Fruit fly (Drosophila melanogaster) whole organism, embryonic: ENCODE results near the gene CG31495.

Source experiments
- Ada2b ChIP-seq: fragments of 200-800 bp; sonication (Bioruptor generic); IDR thresholded peaks from 2 replicates; pipeline ENCODE4 v1.3.6; 2022; ENCODE audit warnings: missing biosample characterization, missing genetic modification characterization
- Aef1 ChIP-seq: fragments of 200-800 bp; sonication (Bioruptor generic); IDR thresholded peaks from 3 replicates; pipeline ENCODE4 v1.3.6; 2022; ENCODE audit warnings: missing biosample characterization, missing genetic modification characterization
- Asciz ChIP-seq: fragments of 200-800 bp; sonication (Bioruptor generic); optimal IDR thresholded peaks from 2 replicates; lab custom pipeline; 2017; ENCODE audit warnings: missing biosample characterization, mild to moderate bottlenecking, missing genetic modification characterization, missing genetic modification reagents
- Atf6 ChIP-seq: fragments of 200-800 bp; sonication (Bioruptor generic); IDR thresholded peaks from 2 replicates; pipeline ENCODE4 v1.3.6; 2022; ENCODE audit warnings: missing biosample characterization, missing genetic modification characterization
- CG10462 ChIP-seq: fragments of 200-800 bp; sonication (Bioruptor generic); optimal IDR thresholded peaks from 2 replicates; lab custom pipeline; 2016; ENCODE audit warnings: missing biosample characterization, missing genetic modification characterization
- CG10565 ChIP-seq: fragments of 200-800 bp; sonication (Bioruptor generic); optimal IDR thresholded peaks from 3 replicates; lab custom pipeline; 2016; ENCODE audit warnings: missing biosample characterization, mild to moderate bottlenecking, missing genetic modification characterization
- CG11247 ChIP-seq: fragments of 200-800 bp; sonication (Bioruptor generic); IDR thresholded peaks from 2 replicates; pipeline ENCODE4 v1.3.6; 2022; ENCODE audit warnings: missing biosample characterization, missing genetic modification characterization
- CG11696 ChIP-seq: fragments of 200-800 bp; sonication (Bioruptor generic); IDR thresholded peaks from 2 replicates; pipeline ENCODE4 v1.3.6; 2022; ENCODE audit warnings: missing biosample characterization, missing genetic modification characterization
- CG12155 ChIP-seq: fragments of 200-800 bp; sonication (Bioruptor generic); optimal IDR thresholded peaks from 3 replicates; lab custom pipeline; 2016; ENCODE audit warnings: missing biosample characterization, missing genetic modification characterization
- CG12744 ChIP-seq: fragments of 200-800 bp; sonication (Bioruptor generic); optimal IDR thresholded peaks from 2 replicates; lab custom pipeline; 2016; ENCODE audit warnings: missing biosample characterization, missing genetic modification characterization
- CG13296 ChIP-seq: fragments of 200-800 bp; sonication (Bioruptor generic); optimal IDR thresholded peaks from 3 replicates; lab custom pipeline; 2018; ENCODE audit warnings: missing biosample characterization, mild to moderate bottlenecking, missing genetic modification characterization
- CG13775 ChIP-seq: fragments of 200-800 bp; sonication (Bioruptor generic); optimal IDR thresholded peaks from 3 replicates; lab custom pipeline; 2017; ENCODE audit warnings: missing biosample characterization, mild to moderate bottlenecking, missing genetic modification characterization
- CG13894 ChIP-seq: fragments of 200-800 bp; sonication (Bioruptor generic); optimal IDR thresholded peaks from 3 replicates; lab custom pipeline; 2018; ENCODE audit warnings: missing biosample characterization, mild to moderate bottlenecking, missing genetic modification characterization, moderate library complexity
- CG14441 ChIP-seq: fragments of 200-800 bp; sonication (Bioruptor generic); IDR thresholded peaks from 2 replicates; pipeline ENCODE4 v1.3.6; 2022; ENCODE audit warnings: missing biosample characterization, missing genetic modification characterization
- CG14667 ChIP-seq: fragments of 200-800 bp; sonication (Bioruptor generic); IDR thresholded peaks from 2 replicates; pipeline ENCODE4 v1.3.6; 2022; ENCODE audit warnings: missing biosample characterization, missing genetic modification characterization
- CG17361 ChIP-seq: fragments of 200-800 bp; sonication (Bioruptor generic); IDR thresholded peaks from 3 replicates; pipeline ENCODE4 v1.3.6; 2022; ENCODE audit warnings: missing biosample characterization, missing genetic modification characterization
- CG17912 ChIP-seq: fragments of 200-800 bp; sonication (Bioruptor generic); optimal IDR thresholded peaks from 2 replicates; lab custom pipeline; 2018; ENCODE audit warnings: missing biosample characterization, mild to moderate bottlenecking, missing genetic modification characterization
- CG1792 ChIP-seq: fragments of 200-800 bp; sonication (Bioruptor generic); optimal IDR thresholded peaks from 2 replicates; lab custom pipeline; 2016; ENCODE audit warnings: missing biosample characterization, missing genetic modification characterization
- CG2116 ChIP-seq: fragments of 200-800 bp; sonication (Bioruptor generic); optimal IDR thresholded peaks from 3 replicates; lab custom pipeline; 2018; ENCODE audit warnings: missing biosample characterization, mild to moderate bottlenecking, missing genetic modification characterization
- CG33213 ChIP-seq: fragments of 200-800 bp; sonication (Bioruptor generic); optimal IDR thresholded peaks from 3 replicates; lab custom pipeline; 2016; ENCODE audit warnings: missing biosample characterization, missing genetic modification characterization
- CG42726 ChIP-seq: fragments of 200-800 bp; sonication (Bioruptor generic); IDR thresholded peaks from 2 replicates; pipeline ENCODE4 v1.3.6; 2022; ENCODE audit warnings: missing biosample characterization, missing genetic modification characterization; ENCODE audit not compliant: partially characterized antibody
- CG4282 ChIP-seq: fragments of 200-800 bp; sonication (Bioruptor generic); optimal IDR thresholded peaks from 2 replicates; lab custom pipeline; 2016; ENCODE audit warnings: missing biosample characterization, missing genetic modification characterization
- CG9876 ChIP-seq: fragments of 200-800 bp; sonication (Bioruptor generic); optimal IDR thresholded peaks from 2 replicates; lab custom pipeline; 2016; ENCODE audit warnings: missing biosample characterization, missing genetic modification characterization
- D19A ChIP-seq: fragments of 200-800 bp; optimal IDR thresholded peaks from 3 replicates; lab custom pipeline; 2019; ENCODE audit warnings: missing biosample characterization, mild to moderate bottlenecking, missing genetic modification characterization, moderate library complexity
- E2f2 ChIP-seq: fragments of 200-800 bp; sonication (Bioruptor generic); IDR thresholded peaks from 2 replicates; pipeline ENCODE4 v1.3.6; 2022; ENCODE audit warnings: missing biosample characterization, missing genetic modification characterization
- Hr39 ChIP-seq: fragments of >200 bp; optimal IDR thresholded peaks from 2 replicates; lab custom pipeline; 2017
- NfI ChIP-seq: fragments of 200-800 bp; sonication (Bioruptor generic); optimal IDR thresholded peaks from 3 replicates; lab custom pipeline; 2018; ENCODE audit warnings: missing biosample characterization, mild to moderate bottlenecking, missing genetic modification characterization, moderate library complexity
- Oli ChIP-seq: fragments of 200-800 bp; sonication (Bioruptor generic); optimal IDR thresholded peaks from 2 replicates; lab custom pipeline; 2018; ENCODE audit warnings: missing biosample characterization, mild to moderate bottlenecking, missing genetic modification characterization, moderate library complexity
- Pdp1 ChIP-seq, 2 experiments: fragments of 200-800 bp; sonication (Bioruptor generic); optimal IDR thresholded peaks; 3 replicates each; lab custom pipeline; 2016; ENCODE audit warnings: missing biosample characterization in 2 of 2, missing genetic modification characterization in 2 of 2, mild to moderate bottlenecking in 1 of 2, moderate library complexity in 1 of 2
- Ptx1 ChIP-seq: fragments of 200-800 bp; sonication (Bioruptor generic); IDR thresholded peaks from 2 replicates; pipeline ENCODE4 v1.3.6; 2022; ENCODE audit warnings: missing biosample characterization, missing genetic modification characterization
- Rfx ChIP-seq: fragments of 200-800 bp; sonication (Bioruptor generic); IDR thresholded peaks from 2 replicates; pipeline ENCODE4 v1.3.6; 2022; ENCODE audit warnings: missing biosample characterization, missing genetic modification characterization
- Side ChIP-seq: fragments of 200-800 bp; sonication (Bioruptor generic); optimal IDR thresholded peaks from 2 replicates; lab custom pipeline; 2016; ENCODE audit warnings: missing biosample characterization, missing genetic modification characterization
- Trl ChIP-seq, 3 experiments: fragments of >200 bp in 2 of 3; fragments of 200-800 bp in 1 of 3; sonication (Bioruptor generic) in 1 of 3; optimal IDR thresholded peaks; 2 replicates in 1 of 3; 3 replicates in 2 of 3; lab custom pipeline; 2016 to 2017; ENCODE audit warnings: missing biosample characterization in 1 of 3, missing genetic modification characterization in 1 of 3
- chinmo ChIP-seq: fragments of 200-800 bp; sonication (Bioruptor generic); IDR thresholded peaks from 4 replicates; pipeline ENCODE4 v1.3.6; 2022; ENCODE audit warnings: missing biosample characterization, missing genetic modification characterization; ENCODE audit not compliant: partially characterized antibody
- ci ChIP-seq: fragments of 200-800 bp; sonication (Bioruptor generic); IDR thresholded peaks from 3 replicates; pipeline ENCODE4 v1.3.6; 2022; ENCODE audit warnings: missing biosample characterization, missing genetic modification characterization
- crc ChIP-seq: fragments of 200-800 bp; sonication (Bioruptor generic); optimal IDR thresholded peaks from 2 replicates; lab custom pipeline; 2016; ENCODE audit warnings: missing biosample characterization, missing genetic modification characterization
- dimm ChIP-seq: fragments of 200-800 bp; sonication (Bioruptor generic); IDR thresholded peaks from 2 replicates; pipeline ENCODE4 v1.3.6; 2022; ENCODE audit warnings: missing biosample characterization, missing genetic modification characterization
- ewg ChIP-seq: fragments of 200-800 bp; sonication (Bioruptor generic); optimal IDR thresholded peaks from 3 replicates; lab custom pipeline; 2017; ENCODE audit warnings: mild to moderate bottlenecking, missing biosample characterization, missing genetic modification reagents, missing genetic modification characterization
- exex ChIP-seq: fragments of 200-800 bp; sonication (Bioruptor generic); optimal IDR thresholded peaks from 4 replicates; lab custom pipeline; 2018; ENCODE audit warnings: missing biosample characterization, mild to moderate bottlenecking, missing genetic modification characterization, moderate library complexity
- hkb ChIP-seq, 2 experiments: fragments of 200-800 bp in 1 of 2; fragments of >200 bp in 1 of 2; sonication (Bioruptor generic) in 1 of 2; IDR thresholded peaks in 1 of 2; optimal IDR thresholded peaks in 1 of 2; 2 replicates each; pipeline versions ENCODE4 v1.3.6 to Lab custom; 2017 to 2022; ENCODE audit warnings: missing biosample characterization in 1 of 2, missing genetic modification characterization in 1 of 2
- mirr ChIP-seq: fragments of 200-800 bp; sonication (Bioruptor generic); optimal IDR thresholded peaks from 3 replicates; lab custom pipeline; 2018; ENCODE audit warnings: missing biosample characterization, mild to moderate bottlenecking, missing genetic modification characterization
- nerfin-2 ChIP-seq: fragments of 200-800 bp; sonication (Bioruptor generic); IDR thresholded peaks from 2 replicates; pipeline ENCODE4 v1.3.6; 2022; ENCODE audit warnings: missing biosample characterization, missing genetic modification characterization; ENCODE audit not compliant: partially characterized antibody
- pum ChIP-seq: fragments of 200-800 bp; sonication (Bioruptor generic); optimal IDR thresholded peaks from 2 replicates; lab custom pipeline; 2016; ENCODE audit warnings: missing biosample characterization, missing genetic modification characterization
- schlank ChIP-seq: fragments of 200-800 bp; sonication (Bioruptor generic); optimal IDR thresholded peaks from 2 replicates; lab custom pipeline; 2018; ENCODE audit warnings: missing biosample characterization, mild to moderate bottlenecking, missing genetic modification characterization
- sqz ChIP-seq: fragments of 200-800 bp; sonication (Bioruptor generic); optimal IDR thresholded peaks from 3 replicates; lab custom pipeline; 2018; ENCODE audit warnings: missing biosample characterization, mild to moderate bottlenecking, missing genetic modification characterization
- stc ChIP-seq: fragments of 200-800 bp; sonication (Bioruptor generic); IDR thresholded peaks from 2 replicates; pipeline ENCODE4 v1.3.6; 2022; ENCODE audit warnings: missing biosample characterization, missing genetic modification characterization
- yki ChIP-seq: fragments of >200 bp; optimal IDR thresholded peaks from 3 replicates; lab custom pipeline; 2018
- zf30C ChIP-seq: fragments of 200-800 bp; sonication (Bioruptor generic); optimal IDR thresholded peaks from 3 replicates; lab custom pipeline; 2018; ENCODE audit warnings: missing biosample characterization, mild to moderate bottlenecking, missing genetic modification characterization
- zfh2 ChIP-seq: fragments of 200-800 bp; sonication (Bioruptor generic); optimal IDR thresholded peaks from 2 replicates; lab custom pipeline; 2016; ENCODE audit warnings: missing biosample characterization, missing genetic modification characterization

The CG31495 gene

dm6 chr3R:13817480-13818305 is 22.0 kb downstream of the CG31495 start (continued):
- peak; percentile 78 for TF ChIP-seq Asciz (GFP tag; lab: Kevin White, UChicago)
- TF ChIP-seq mirr (GFP tag; lab: Kevin White, UChicago), result no peak
- TF ChIP-seq ewg (GFP tag; lab: Kevin White, UChicago), result peak; percentile 63
- peak; percentile 23 for TF ChIP-seq zf30C (GFP tag; lab: Kevin White, UChicago)
- TF ChIP-seq CG13296 (GFP tag; lab: Kevin White, UChicago), result no peak
- peak; percentile 40 to 47 for TF ChIP-seq Pdp1 (GFP tag; optimal IDR thresholded peaks at IDR 0.05; lab: Kevin White, UChicago)
- TF ChIP-seq Oli (tag; lab: Kevin White, UChicago), result peak; percentile 84
- no peak for TF ChIP-seq CG2116 (GFP tag; lab: Kevin White, UChicago)
- no peak for TF ChIP-seq Hr39 (lab: Kevin White, UChicago)
- no peak for TF ChIP-seq CG1792 (GFP tag; lab: Kevin White, UChicago)
- no peak for TF ChIP-seq pum (GFP tag; lab: Kevin White, UChicago)
- TF ChIP-seq sqz (GFP tag; lab: Kevin White, UChicago), result peak; percentile 33
- no peak for TF ChIP-seq nerfin-2 (GFP tag; lab: Robert Waterston, UW)
- no peak for TF ChIP-seq zfh2
- 0 out of 2 replicates have a peak, but pooled peaks have one; percentile 42 for TF ChIP-seq stc
- no peak for TF ChIP-seq dimm (GFP tag; lab: Robert Waterston, UW)
- TF ChIP-seq CG14667 (GFP tag; lab: Robert Waterston, UW), result peak; percentile 42; the same call in 1 of the 2 replicates
- TF ChIP-seq CG4282 (GFP tag; lab: Kevin White, UChicago), result no peak
- no peak for TF ChIP-seq Rfx (GFP tag; lab: Robert Waterston, UW)
- no peak for TF ChIP-seq crc (GFP tag; lab: Kevin White, UChicago)
- TF ChIP-seq D19A (tag; lab: Kevin White, UChicago), result peak; percentile 57
- no peak for TF ChIP-seq Atf6 (GFP tag; lab: Robert Waterston, UW)
- TF ChIP-seq Ptx1 (GFP tag; lab: Robert Waterston, UW), result peak; percentile 77
- no peak for TF ChIP-seq schlank (tag; lab: Kevin White, UChicago)
- no peak for TF ChIP-seq CG42726 (GFP tag; lab: Robert Waterston, UW)
- no peak for TF ChIP-seq Ada2b (GFP tag; lab: Robert Waterston, UW)
- TF ChIP-seq CG17361 (GFP tag; lab: Robert Waterston, UW), result peak; percentile 84
- TF ChIP-seq CG12744, result no peak
- no peak for TF ChIP-seq CG10565
- TF ChIP-seq Aef1 (GFP tag; lab: Robert Waterston, UW), result 0 out of 3 replicates have a peak, but pooled peaks have one; percentile 16
- TF ChIP-seq CG33213 (GFP tag; lab: Kevin White, UChicago), result no peak
- TF ChIP-seq Side, result peak; percentile 22
- peak; percentile 20 for TF ChIP-seq CG12155 (GFP tag; lab: Kevin White, UChicago)
- no peak for TF ChIP-seq yki (lab: Kevin White, UChicago)
- peak; percentile 62 for TF ChIP-seq ci
- TF ChIP-seq CG9876 (GFP tag; lab: Kevin White, UChicago), result no peak
- no peak for TF ChIP-seq hkb (optimal IDR thresholded peaks at IDR 0.05; lab: Kevin White, UChicago)
- 0 out of 2 replicates have a peak, but pooled peaks have one; percentile 40 for TF ChIP-seq hkb (GFP tag; IDR thresholded peaks at IDR 0.05; lab: Robert Waterston, UW)
- peak; percentile 50 for TF ChIP-seq NfI
- TF ChIP-seq CG11696, result no peak
- TF ChIP-seq CG11247 (GFP tag; lab: Robert Waterston, UW), result no peak
- peak; percentile 8; the same call in 1 of the 2 replicates for TF ChIP-seq E2f2 (GFP tag; lab: Robert Waterston, UW)
- TF ChIP-seq exex (tag; lab: Kevin White, UChicago), result no peak
- no peak for TF ChIP-seq CG17912
- TF ChIP-seq CG10462 (GFP tag; lab: Kevin White, UChicago), result peak; percentile 14
- TF ChIP-seq chinmo (GFP tag; lab: Robert Waterston, UW), result no peak
- peak; percentile 24 for TF ChIP-seq CG13775 (GFP tag; lab: Kevin White, UChicago)
- TF ChIP-seq CG13894 (tag; lab: Kevin White, UChicago), result no peak
- TF ChIP-seq CG14441 (GFP tag; lab: Robert Waterston, UW), result peak; percentile 16
- no peak for TF ChIP-seq Trl (optimal IDR thresholded peaks at IDR 0.05; lab: Kevin White, UChicago)
- peak; percentile 8 for TF ChIP-seq Trl (GFP tag; optimal IDR thresholded peaks at IDR 0.05; lab: Kevin White, UChicago)
